Fruit fly (Drosophila melanogaster): ENCODE data around the gene AcCoAS.

- TF ChIP-seq psq (optimal IDR thresholded peaks at IDR 0.05) (no peak), Dll (optimal IDR thresholded peaks at IDR 0.05) (no peak)
Measured at dm6 chr3L:21236959-21237551, 43.0 kb downstream of the AcCoAS start.
